Fruit fly (Drosophila melanogaster) whole organism, embryonic: ENCODE results near the gene ksr.

Experiments used
- ATbp ChIP-seq: fragments of 200-800 bp; sonication (Bioruptor generic); optimal IDR thresholded peaks from 2 replicates; lab custom pipeline; 2017; ENCODE audit warnings: missing biosample characterization, mild to moderate bottlenecking, missing genetic modification characterization, missing genetic modification reagents
- Atf3 ChIP-seq: fragments of 200-800 bp; sonication (Bioruptor generic); optimal IDR thresholded peaks from 3 replicates; lab custom pipeline; 2016; ENCODE audit warnings: missing biosample characterization, missing genetic modification characterization
- C15 ChIP-seq: fragments of 200-800 bp; sonication (Bioruptor generic); IDR thresholded peaks from 3 replicates; pipeline ENCODE4 v1.3.6; 2022; ENCODE audit warnings: missing biosample characterization, missing genetic modification characterization
- CG10267 ChIP-seq: fragments of 200-800 bp; sonication (Bioruptor generic); optimal IDR thresholded peaks from 2 replicates; lab custom pipeline; 2018; ENCODE audit warnings: missing biosample characterization, mild to moderate bottlenecking, missing genetic modification characterization, moderate library complexity
- CG10274 ChIP-seq: fragments of 200-800 bp; sonication (Bioruptor generic); optimal IDR thresholded peaks from 3 replicates; lab custom pipeline; 2017; ENCODE audit warnings: missing biosample characterization, mild to moderate bottlenecking, missing genetic modification characterization
- CG11085 ChIP-seq: fragments of 200-800 bp; sonication (Bioruptor generic); IDR thresholded peaks from 2 replicates; pipeline ENCODE4 v1.3.6; 2022; ENCODE audit warnings: missing biosample characterization, missing genetic modification characterization
- CG12299 ChIP-seq: fragments of 200-800 bp; sonication (Bioruptor generic); optimal IDR thresholded peaks from 2 replicates; lab custom pipeline; 2018; ENCODE audit warnings: missing biosample characterization, mild to moderate bottlenecking, missing genetic modification characterization
- CG13296 ChIP-seq: fragments of 200-800 bp; sonication (Bioruptor generic); optimal IDR thresholded peaks from 3 replicates; lab custom pipeline; 2018; ENCODE audit warnings: missing biosample characterization, mild to moderate bottlenecking, missing genetic modification characterization
- CG13424 ChIP-seq: fragments of 200-800 bp; sonication (Bioruptor generic); optimal IDR thresholded peaks from 2 replicates; lab custom pipeline; 2019; ENCODE audit warnings: missing biosample characterization, mild to moderate bottlenecking, missing genetic modification characterization, moderate library complexity
- CG14441 ChIP-seq: fragments of 200-800 bp; sonication (Bioruptor generic); IDR thresholded peaks from 2 replicates; pipeline ENCODE4 v1.3.6; 2022; ENCODE audit warnings: missing biosample characterization, missing genetic modification characterization
- CG1529 ChIP-seq: fragments of 200-800 bp; sonication (Bioruptor generic); optimal IDR thresholded peaks from 3 replicates; lab custom pipeline; 2018; ENCODE audit warnings: missing biosample characterization, missing genetic modification characterization
- CG1832 ChIP-seq: fragments of 200-800 bp; sonication (Bioruptor generic); optimal IDR thresholded peaks from 2 replicates; lab custom pipeline; 2017; ENCODE audit warnings: missing biosample characterization, mild to moderate bottlenecking, missing genetic modification characterization, inconsistent platforms
- CG18599 ChIP-seq: fragments of 200-800 bp; sonication (Bioruptor generic); optimal IDR thresholded peaks from 3 replicates; lab custom pipeline; 2017; ENCODE audit warnings: missing biosample characterization, missing genetic modification characterization, mild to moderate bottlenecking, moderate library complexity, missing genetic modification reagents
- CG2712 ChIP-seq: fragments of 200-800 bp; optimal IDR thresholded peaks from 3 replicates; lab custom pipeline; 2019; ENCODE audit warnings: missing biosample characterization, mild to moderate bottlenecking, missing genetic modification characterization, moderate library complexity
- CG2889 ChIP-seq: fragments of 200-800 bp; sonication (Bioruptor generic); IDR thresholded peaks from 3 replicates; pipeline ENCODE4 v1.3.6; 2022; ENCODE audit warnings: missing biosample characterization, missing genetic modification characterization
- CG33557 ChIP-seq: fragments of 200-800 bp; sonication (Bioruptor generic); optimal IDR thresholded peaks from 2 replicates; lab custom pipeline; 2019; ENCODE audit warnings: missing biosample characterization, mild to moderate bottlenecking, missing genetic modification characterization, moderate library complexity
- CG4730 ChIP-seq: fragments of 200-800 bp; sonication (Bioruptor generic); IDR thresholded peaks from 2 replicates; pipeline ENCODE4 v1.3.6; 2022; ENCODE audit warnings: missing biosample characterization, missing genetic modification characterization
- CG4820 ChIP-seq: fragments of 200-800 bp; sonication (Bioruptor generic); optimal IDR thresholded peaks from 3 replicates; lab custom pipeline; 2016; ENCODE audit warnings: missing biosample characterization, missing genetic modification characterization
- CG6254 ChIP-seq: fragments of 200-800 bp; sonication (Bioruptor generic); optimal IDR thresholded peaks from 3 replicates; lab custom pipeline; 2017; ENCODE audit warnings: mild to moderate bottlenecking, missing biosample characterization, missing genetic modification reagents, missing genetic modification characterization
- CG7271 ChIP-seq: fragments of 200-800 bp; sonication (Bioruptor generic); optimal IDR thresholded peaks from 2 replicates; lab custom pipeline; 2018; ENCODE audit warnings: missing biosample characterization, mild to moderate bottlenecking, missing genetic modification characterization, moderate library complexity
- CG7786 ChIP-seq: fragments of 200-800 bp; sonication (Bioruptor generic); optimal IDR thresholded peaks from 2 replicates; lab custom pipeline; 2016; ENCODE audit warnings: missing biosample characterization, missing genetic modification characterization
- CG7928 ChIP-seq: fragments of 200-800 bp; sonication (Bioruptor generic); optimal IDR thresholded peaks from 2 replicates; lab custom pipeline; 2017; ENCODE audit warnings: missing biosample characterization, mild to moderate bottlenecking, missing genetic modification characterization
- Fer1 ChIP-seq: fragments of 200-800 bp; sonication (Bioruptor generic); optimal IDR thresholded peaks from 2 replicates; lab custom pipeline; 2017; ENCODE audit warnings: missing biosample characterization, mild to moderate bottlenecking, missing genetic modification characterization
- Fer3 ChIP-seq: fragments of 200-800 bp; sonication (Bioruptor generic); optimal IDR thresholded peaks from 2 replicates; lab custom pipeline; 2018; ENCODE audit warnings: missing biosample characterization, mild to moderate bottlenecking, missing genetic modification characterization, moderate library complexity
- Hmr ChIP-seq: fragments of 200-800 bp; sonication (Bioruptor generic); optimal IDR thresholded peaks from 3 replicates; lab custom pipeline; 2017; ENCODE audit warnings: mild to moderate bottlenecking, missing biosample characterization, missing genetic modification reagents, missing genetic modification characterization
- Hmx ChIP-seq: fragments of 200-800 bp; sonication (Bioruptor generic); optimal IDR thresholded peaks from 2 replicates; lab custom pipeline; 2016; ENCODE audit warnings: missing biosample characterization, missing genetic modification characterization
- Hr39 ChIP-seq: fragments of >200 bp; optimal IDR thresholded peaks from 2 replicates; lab custom pipeline; 2017
- Mrtf ChIP-seq: fragments of 200-800 bp; sonication (Bioruptor generic); IDR thresholded peaks from 3 replicates; pipeline ENCODE4 v1.3.6; 2022; ENCODE audit warnings: missing biosample characterization, missing genetic modification characterization
- Myb ChIP-seq: fragments of 200-800 bp; sonication (Bioruptor generic); optimal IDR thresholded peaks from 2 replicates; lab custom pipeline; 2016; ENCODE audit warnings: missing biosample characterization, missing genetic modification characterization
- Optix ChIP-seq: fragments of 200-800 bp; sonication (Bioruptor generic); IDR thresholded peaks from 3 replicates; pipeline ENCODE4 v1.3.6; 2022; ENCODE audit warnings: missing biosample characterization, missing genetic modification characterization
- Ravus ChIP-seq: fragments of 200-800 bp; sonication (Bioruptor generic); IDR thresholded peaks from 2 replicates; pipeline ENCODE4 v1.3.6; 2022; ENCODE audit warnings: missing biosample characterization, missing genetic modification characterization
- Stat92E ChIP-seq, 3 experiments: fragments of >200 bp in 2 of 3; fragments of 200-800 bp in 1 of 3; sonication (Bioruptor generic) in 1 of 3; optimal IDR thresholded peaks; 2 replicates each; lab custom pipeline; 2017 to 2019; ENCODE audit warnings: missing biosample characterization in 3 of 3, missing genetic modification characterization in 3 of 3, mild to moderate bottlenecking in 1 of 3, moderate library complexity in 1 of 3
- Trl ChIP-seq, 3 experiments: fragments of >200 bp in 2 of 3; fragments of 200-800 bp in 1 of 3; sonication (Bioruptor generic) in 1 of 3; optimal IDR thresholded peaks; 2 replicates in 1 of 3; 3 replicates in 2 of 3; lab custom pipeline; 2016 to 2017; ENCODE audit warnings: missing biosample characterization in 1 of 3, missing genetic modification characterization in 1 of 3
- Xrp1 ChIP-seq: fragments of 200-800 bp; sonication (Bioruptor generic); IDR thresholded peaks from 2 replicates; pipeline ENCODE4 v1.3.6; 2022; ENCODE audit warnings: missing biosample characterization, missing genetic modification characterization
- az2 ChIP-seq: fragments of 200-800 bp; sonication (Bioruptor generic); optimal IDR thresholded peaks from 3 replicates; lab custom pipeline; 2016; ENCODE audit warnings: missing biosample characterization, missing genetic modification characterization
- bcd ChIP-seq: fragments of 200-800 bp; sonication (Bioruptor generic); optimal IDR thresholded peaks from 2 replicates; lab custom pipeline; 2017; ENCODE audit warnings: missing biosample characterization, mild to moderate bottlenecking, missing genetic modification characterization
- br ChIP-seq: fragments of >200 bp; optimal IDR thresholded peaks from 2 replicates; lab custom pipeline; 2017
- btn ChIP-seq: fragments of 200-800 bp; sonication (Bioruptor generic); optimal IDR thresholded peaks from 2 replicates; lab custom pipeline; 2016; ENCODE audit warnings: missing biosample characterization, missing genetic modification characterization
- cas ChIP-seq: fragments of 200-800 bp; sonication (Bioruptor generic); IDR thresholded peaks from 2 replicates; pipeline ENCODE4 v1.3.6; 2022; ENCODE audit warnings: missing biosample characterization, missing genetic modification characterization
- caup ChIP-seq: fragments of 200-800 bp; sonication (Bioruptor generic); optimal IDR thresholded peaks from 3 replicates; lab custom pipeline; 2017; ENCODE audit warnings: missing biosample characterization, mild to moderate bottlenecking, missing genetic modification characterization, moderate library complexity; ENCODE audit not compliant: severe bottlenecking
- chn ChIP-seq: fragments of 200-800 bp; sonication (Bioruptor generic); optimal IDR thresholded peaks from 2 replicates; lab custom pipeline; 2016; ENCODE audit warnings: missing biosample characterization, missing genetic modification characterization
- danr ChIP-seq: fragments of 200-800 bp; sonication (Bioruptor generic); IDR thresholded peaks from 2 replicates; pipeline ENCODE4 v1.3.6; 2022; ENCODE audit warnings: missing biosample characterization, missing genetic modification characterization
- gsb-n ChIP-seq: fragments of 200-800 bp; sonication (Bioruptor generic); optimal IDR thresholded peaks from 3 replicates; lab custom pipeline; 2018; ENCODE audit warnings: missing biosample characterization, mild to moderate bottlenecking, missing genetic modification characterization
- h ChIP-seq: fragments of >200 bp; optimal IDR thresholded peaks from 2 replicates; lab custom pipeline; 2017
- kay ChIP-seq: fragments of 200-800 bp; sonication (Bioruptor generic); optimal IDR thresholded peaks from 2 replicates; lab custom pipeline; 2016; ENCODE audit warnings: missing biosample characterization, missing genetic modification characterization
- maf-S ChIP-seq: fragments of 200-800 bp; sonication (Bioruptor generic); optimal IDR thresholded peaks from 2 replicates; lab custom pipeline; 2016; ENCODE audit warnings: missing biosample characterization, missing genetic modification characterization
- run ChIP-seq: fragments of 200-800 bp; sonication (Bioruptor generic); optimal IDR thresholded peaks from 3 replicates; lab custom pipeline; 2018; ENCODE audit warnings: missing biosample characterization, mild to moderate bottlenecking, missing genetic modification characterization
- seq ChIP-seq: fragments of 200-800 bp; sonication (Bioruptor generic); IDR thresholded peaks from 2 replicates; pipeline ENCODE4 v1.3.6; 2022; ENCODE audit warnings: missing biosample characterization, missing genetic modification characterization
- shn ChIP-seq: fragments of 200-800 bp; sonication (Bioruptor generic); optimal IDR thresholded peaks from 3 replicates; lab custom pipeline; 2016; ENCODE audit warnings: missing biosample characterization, missing genetic modification characterization
- tup ChIP-seq: fragments of 200-800 bp; sonication (Bioruptor generic); optimal IDR thresholded peaks from 2 replicates; lab custom pipeline; 2016; ENCODE audit warnings: missing biosample characterization, mild to moderate bottlenecking, missing genetic modification characterization, moderate library complexity
- z ChIP-seq: fragments of 200-800 bp; sonication (Bioruptor generic); IDR thresholded peaks from 3 replicates; pipeline ENCODE4 v1.3.6; 2022; ENCODE audit warnings: missing biosample characterization, missing genetic modification characterization
- zf30C ChIP-seq: fragments of 200-800 bp; sonication (Bioruptor generic); optimal IDR thresholded peaks from 3 replicates; lab custom pipeline; 2018; ENCODE audit warnings: missing biosample characterization, mild to moderate bottlenecking, missing genetic modification characterization

The ksr gene

dm6 chr3R:5518627-5519026 lies 34.9 kb upstream of the ksr start (continued):
- peak; percentile 18 to 56 for TF ChIP-seq Trl (optimal IDR thresholded peaks at IDR 0.05; lab: Kevin White, UChicago)
- peak; percentile 52 for TF ChIP-seq Trl (GFP tag; optimal IDR thresholded peaks at IDR 0.05; lab: Kevin White, UChicago)
- no peak for TF ChIP-seq seq (GFP tag; lab: Robert Waterston, UW)
- no peak for TF ChIP-seq z (GFP tag; lab: Robert Waterston, UW)
- peak; percentile 67 for TF ChIP-seq ATbp (GFP tag; lab: Kevin White, UChicago)
- TF ChIP-seq Hmr, result peak; percentile 2
- no peak for TF ChIP-seq run (tag; lab: Kevin White, UChicago)
- peak; percentile 62 for TF ChIP-seq CG1832
- TF ChIP-seq C15 (GFP tag; lab: Robert Waterston, UW), result no peak
- TF ChIP-seq CG7786 (GFP tag; lab: Kevin White, UChicago), result peak; percentile 23
- TF ChIP-seq CG1529 (GFP tag; lab: Kevin White, UChicago), result peak; percentile 27
- no peak for TF ChIP-seq br (lab: Kevin White, UChicago)
- TF ChIP-seq CG6254 (GFP tag; lab: Kevin White, UChicago), result peak; percentile 34
- no peak for TF ChIP-seq CG12299
- TF ChIP-seq bcd, result peak; percentile 15
- no peak for TF ChIP-seq Fer1 (GFP tag; lab: Kevin White, UChicago)
- no peak for TF ChIP-seq tup (GFP tag; lab: Kevin White, UChicago)
- TF ChIP-seq CG7928 (GFP tag; lab: Kevin White, UChicago), result no peak
- TF ChIP-seq caup (GFP tag; lab: Kevin White, UChicago), result no peak
- TF ChIP-seq az2 (GFP tag; lab: Kevin White, UChicago), result peak; percentile 64
- peak; percentile 36 for TF ChIP-seq CG10267 (tag; lab: Kevin White, UChicago)
- TF ChIP-seq btn (GFP tag; lab: Kevin White, UChicago), result no peak
- no peak for TF ChIP-seq cas (GFP tag; lab: Robert Waterston, UW)
- no peak for TF ChIP-seq CG10274 (GFP tag; lab: Kevin White, UChicago)
- TF ChIP-seq gsb-n (tag; lab: Kevin White, UChicago), result peak; percentile 48
- TF ChIP-seq Myb (GFP tag; lab: Kevin White, UChicago), result peak; percentile 26
- no peak; the same call in 1 of the 2 replicates for TF ChIP-seq Ravus (GFP tag; lab: Robert Waterston, UW)
- no peak for TF ChIP-seq CG14441 (GFP tag; lab: Robert Waterston, UW)
- TF ChIP-seq Hmx, result no peak
- TF ChIP-seq CG2712 (tag; lab: Kevin White, UChicago), result peak; percentile 58
- TF ChIP-seq CG2889, result peak; percentile 14; the same call in 1 of the 3 replicates
- TF ChIP-seq Mrtf (GFP tag; lab: Robert Waterston, UW), result 0 out of 3 replicates have a peak, but pooled peaks have one; percentile 47
- no peak for TF ChIP-seq CG13296 (GFP tag; lab: Kevin White, UChicago)
- TF ChIP-seq CG18599 (GFP tag; lab: Kevin White, UChicago), result no peak
- peak; percentile 57 for TF ChIP-seq Xrp1 (GFP tag; lab: Robert Waterston, UW)
- peak; percentile 60 for TF ChIP-seq chn (GFP tag; lab: Kevin White, UChicago)
- peak; percentile 20 for TF ChIP-seq CG4820 (GFP tag; lab: Kevin White, UChicago)
- TF ChIP-seq Fer3 (tag; lab: Kevin White, UChicago), result peak; percentile 15
- TF ChIP-seq CG7271, result no peak
- TF ChIP-seq Hr39 (lab: Kevin White, UChicago), result no peak
- no peak for TF ChIP-seq maf-S (GFP tag; lab: Kevin White, UChicago)
- TF ChIP-seq Atf3 (GFP tag; lab: Kevin White, UChicago), result peak; percentile 15
- TF ChIP-seq danr (GFP tag; lab: Robert Waterston, UW), result no peak
- peak; percentile 54 for TF ChIP-seq CG13424 (tag; lab: Kevin White, UChicago)
- TF ChIP-seq CG11085 (GFP tag; lab: Robert Waterston, UW), result no peak
- peak; percentile 16 for TF ChIP-seq CG33557 (GFP tag; lab: Kevin White, UChicago)
- peak; percentile 51 for TF ChIP-seq shn (GFP tag; lab: Kevin White, UChicago)
- TF ChIP-seq Stat92E (GFP tag; optimal IDR thresholded peaks at IDR 0.05; lab: Kevin White, UChicago), result no peak
- no peak for TF ChIP-seq h (lab: Kevin White, UChicago)
- TF ChIP-seq zf30C, result peak; percentile 69
- TF ChIP-seq kay (GFP tag; lab: Kevin White, UChicago), result no peak
- peak; percentile 17; the same call in 1 of the 3 replicates for TF ChIP-seq Optix
- TF ChIP-seq CG4730 (GFP tag; lab: Robert Waterston, UW), result no peak
